Worm (Caenorhabditis elegans) whole organism, L1 larva: ENCODE measurements around the gene F28G4.3.

Source experiments
- C16A3.4 ChIP-seq: fragments of 150-350 bp; optimal IDR thresholded peaks from 2 replicates; lab custom pipeline; 2014; ENCODE audit warnings: missing biosample characterization, missing genetic modification characterization
- aha-1 ChIP-seq: fragments of 150-350 bp; optimal IDR thresholded peaks from 2 replicates; lab custom pipeline; 2014; ENCODE audit warnings: missing biosample characterization, missing genetic modification characterization
- blmp-1 ChIP-seq: fragments of 150-350 bp; optimal IDR thresholded peaks from 2 replicates; lab custom pipeline; 2014; ENCODE audit warnings: missing biosample characterization, missing genetic modification characterization
- ceh-82 ChIP-seq, 3 experiments: fragments of 150-350 bp in 1 of 3; sonication (generic microtip) in 2 of 3; optimal IDR thresholded peaks; 2 replicates each; lab custom pipeline; 2014 to 2017; ENCODE audit warnings: missing biosample characterization in 3 of 3, missing genetic modification characterization in 3 of 3
- ceh-88 ChIP-seq: fragments of 200-800 bp; sonication (Bioruptor generic); IDR thresholded peaks from 2 replicates; pipeline ENCODE4 v1.3.6; 2022; ENCODE audit warnings: missing genetic modification characterization, missing compliant biosample characterization
- ceh-90 ChIP-seq: sonication (generic microtip); optimal IDR thresholded peaks from 2 replicates; lab custom pipeline; 2016; ENCODE audit warnings: missing genetic modification characterization, missing compliant biosample characterization
- efl-1 ChIP-seq, 4 experiments: fragments of 150-350 bp; optimal IDR thresholded peaks in 3 of 4; peaks in 1 of 4; 1 replicate in 1 of 4; 2 replicates in 3 of 4; lab custom pipeline; 2014; ENCODE audit warnings: missing biosample characterization in 2 of 4, missing genetic modification characterization in 2 of 4, missing genetic modification reagents in 2 of 4
- egl-13 ChIP-seq: sonication (generic microtip); optimal IDR thresholded peaks from 2 replicates; lab custom pipeline; 2016; ENCODE audit warnings: missing genotype, missing genetic modification reagents, missing genetic modification characterization, missing compliant biosample characterization
- elt-3 ChIP-seq, 6 experiments: fragments of 150-350 bp in 1 of 6; sonication (generic microtip); optimal IDR thresholded peaks; 2 replicates each; lab custom pipeline; 2017 to 2018; ENCODE audit warnings: missing biosample characterization in 6 of 6, missing genetic modification characterization in 6 of 6, inconsistent platforms in 1 of 6
- fkh-10 ChIP-seq: sonication (generic microtip); optimal IDR thresholded peaks from 2 replicates; lab custom pipeline; 2017; ENCODE audit warnings: missing biosample characterization, missing genetic modification reagents, missing genetic modification characterization
- fkh-8 ChIP-seq: sonication (generic microtip); optimal IDR thresholded peaks from 2 replicates; lab custom pipeline; 2016; ENCODE audit warnings: mild to moderate bottlenecking, missing genetic modification characterization, missing compliant biosample characterization
- hpl-2 ChIP-seq: fragments of 150-350 bp; optimal IDR thresholded peaks from 2 replicates; lab custom pipeline; 2014; ENCODE audit warnings: missing biosample characterization, missing genetic modification reagents, missing genetic modification characterization
- isw-1 ChIP-seq: fragments of 200-800 bp; sonication (Bioruptor generic); IDR thresholded peaks from 2 replicates; pipeline ENCODE4 v1.3.6; 2022; ENCODE audit warnings: missing genetic modification characterization, missing compliant biosample characterization
- lin-15B ChIP-seq: fragments of 150-350 bp; sonication (generic microtip); optimal IDR thresholded peaks from 3 replicates; lab custom pipeline; 2014; ENCODE audit warnings: missing biosample characterization, missing genetic modification characterization
- lin-35 ChIP-seq, 2 experiments: fragments of 150-350 bp; optimal IDR thresholded peaks; 2 replicates each; lab custom pipeline; 2014; ENCODE audit warnings: missing biosample characterization in 2 of 2, missing genetic modification characterization in 2 of 2, missing genetic modification reagents in 2 of 2
- mab-9 ChIP-seq: fragments of 200-800 bp; sonication (Bioruptor generic); IDR thresholded peaks from 2 replicates; pipeline ENCODE4 v1.3.6; 2022; ENCODE audit warnings: missing genetic modification reagents, missing genetic modification characterization, missing compliant biosample characterization
- mdl-1 ChIP-seq, 2 experiments: fragments of 150-350 bp; optimal IDR thresholded peaks; 2 replicates each; lab custom pipeline; 2014 to 2017; ENCODE audit warnings: missing biosample characterization in 2 of 2, missing genetic modification characterization in 2 of 2, inconsistent platforms in 1 of 2
- mef-2 ChIP-seq: fragments of 150-350 bp; optimal IDR thresholded peaks from 2 replicates; lab custom pipeline; 2014; ENCODE audit warnings: missing biosample characterization, missing genetic modification characterization
- nhr-12 ChIP-seq: sonication (generic microtip); optimal IDR thresholded peaks from 2 replicates; lab custom pipeline; 2017; ENCODE audit warnings: missing biosample characterization, missing genetic modification characterization
- nhr-20 ChIP-seq: sonication (generic microtip); optimal IDR thresholded peaks from 2 replicates; lab custom pipeline; 2016; ENCODE audit warnings: mild to moderate bottlenecking, missing genetic modification characterization, missing compliant biosample characterization
- nhr-71 ChIP-seq: sonication (generic microtip); optimal IDR thresholded peaks from 2 replicates; lab custom pipeline; 2016; ENCODE audit warnings: mild to moderate bottlenecking, missing genetic modification characterization, moderate library complexity, missing compliant biosample characterization
- nhr-77 ChIP-seq: fragments of 150-350 bp; optimal IDR thresholded peaks from 2 replicates; lab custom pipeline; 2014; ENCODE audit warnings: missing biosample characterization, missing genetic modification characterization
- nhr-85 ChIP-seq: sonication (generic microtip); peaks from one replicate; lab custom pipeline; 2016; ENCODE audit warnings: missing genetic modification characterization, inconsistent platforms, missing compliant biosample characterization
- pqm-1 ChIP-seq: sonication (generic microtip); optimal IDR thresholded peaks from 3 replicates; lab custom pipeline; 2017; ENCODE audit warnings: missing biosample characterization, missing genetic modification characterization
- rnt-1 ChIP-seq: sonication (generic microtip); optimal IDR thresholded peaks from 2 replicates; lab custom pipeline; 2016; ENCODE audit warnings: mild to moderate bottlenecking, missing genetic modification characterization, moderate library complexity, missing compliant biosample characterization
- skn-1 ChIP-seq: fragments of 150-350 bp; optimal IDR thresholded peaks from 2 replicates; lab custom pipeline; 2014; ENCODE audit warnings: missing biosample characterization, missing genetic modification characterization
- snpc-4 ChIP-seq: fragments of 150-350 bp; optimal IDR thresholded peaks from 2 replicates; lab custom pipeline; 2014; ENCODE audit warnings: missing biosample characterization, missing genetic modification characterization
- snu-23 ChIP-seq: sonication (generic microtip); optimal IDR thresholded peaks from 2 replicates; lab custom pipeline; 2016; ENCODE audit warnings: missing genetic modification characterization, missing compliant biosample characterization
- swsn-7 ChIP-seq: sonication (generic microtip); optimal IDR thresholded peaks from 2 replicates; lab custom pipeline; 2016; ENCODE audit warnings: missing genetic modification characterization, missing compliant biosample characterization
- unc-130 ChIP-seq: fragments of 150-350 bp; optimal IDR thresholded peaks from 2 replicates; lab custom pipeline; 2017; ENCODE audit warnings: missing biosample characterization, missing genetic modification characterization, inconsistent platforms
- unc-62 ChIP-seq: fragments of 150-350 bp; optimal IDR thresholded peaks from 2 replicates; lab custom pipeline; 2014; ENCODE audit warnings: missing biosample characterization, missing genetic modification reagents, missing genetic modification characterization
- vab-15 ChIP-seq: sonication (generic microtip); optimal IDR thresholded peaks from 2 replicates; lab custom pipeline; 2017; ENCODE audit warnings: missing genotype, mild to moderate bottlenecking, missing genetic modification characterization, missing compliant biosample characterization
- xbp-1 ChIP-seq: sonication (generic microtip); optimal IDR thresholded peaks from 2 replicates; lab custom pipeline; 2016; ENCODE audit warnings: missing genetic modification characterization, missing compliant biosample characterization
- ztf-4 ChIP-seq: fragments of 150-350 bp; optimal IDR thresholded peaks from 2 replicates; lab custom pipeline; 2014; ENCODE audit warnings: missing biosample characterization, missing genetic modification characterization

Gene F28G4.3

ce11 chrV:16322155-16322554 lies 34.6 kb upstream of the F28G4.3 start:
- no peak for TF ChIP-seq egl-13 (tag; lab: Kevin White, UChicago)

ce11 chrV:16317244-16317643 lies 29.7 kb upstream of the F28G4.3 start, which contains the start of gene srh-180:
Gene srh-180, plus strand, starts transcription at chrV:16317544.
- TF ChIP-seq nhr-85 (tag; lab: Kevin White, UChicago), result no peak
- TF ChIP-seq lin-35 (GFP tag; optimal IDR thresholded peaks at IDR 0.05; lab: Kevin White, UChicago), result no peak
- TF ChIP-seq pqm-1 (tag; lab: Kevin White, UChicago), result no peak
- TF ChIP-seq unc-130 (tag; lab: Kevin White, UChicago), result no peak
- TF ChIP-seq rnt-1, result no peak
- TF ChIP-seq unc-62 (GFP tag; lab: Kevin White, UChicago), result no peak
- no peak for TF ChIP-seq ceh-82 (tag; optimal IDR thresholded peaks at IDR 0.05; lab: Kevin White, UChicago)
- TF ChIP-seq snpc-4, result no peak
- TF ChIP-seq nhr-12 (tag; lab: Kevin White, UChicago), result no peak
- no peak for TF ChIP-seq ceh-88 (GFP tag; lab: Robert Waterston, UW)
- no peak for TF ChIP-seq elt-3 (tag; optimal IDR thresholded peaks at IDR 0.05; lab: Kevin White, UChicago)
- no peak for TF ChIP-seq xbp-1 (tag; lab: Kevin White, UChicago)
- TF ChIP-seq ztf-4 (tag; lab: Kevin White, UChicago), result no peak
- TF ChIP-seq blmp-1, result no peak
- TF ChIP-seq hpl-2 (GFP tag; lab: Kevin White, UChicago), result no peak
- TF ChIP-seq C16A3.4 (tag; lab: Kevin White, UChicago), result no peak
- TF ChIP-seq nhr-20 (tag; lab: Kevin White, UChicago), result no peak
- no peak for TF ChIP-seq swsn-7 (tag; lab: Kevin White, UChicago)
- no peak for TF ChIP-seq ceh-90 (tag; lab: Kevin White, UChicago)

DNA sequence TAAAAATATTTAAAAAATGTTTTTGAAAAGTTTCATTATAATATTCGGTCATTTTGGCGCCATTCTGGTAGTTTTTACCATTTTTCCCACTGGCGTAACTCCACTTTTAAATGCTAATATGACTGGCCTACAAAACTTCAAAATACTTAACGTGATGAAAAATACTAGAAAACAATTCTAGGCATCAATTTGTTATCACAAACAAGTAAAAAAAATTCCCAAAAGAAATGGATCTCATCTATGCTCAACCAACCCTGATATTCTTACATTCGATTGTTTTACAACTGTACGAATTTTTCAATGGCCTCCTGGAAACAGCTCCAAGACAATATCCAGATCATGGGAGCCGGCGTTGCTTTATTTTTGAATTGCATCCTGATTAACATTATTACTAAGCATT lies 27.5 kb upstream of the F28G4.3 start, which contains the start of gene str-214:
Gene str-214 (plus strand): TSS at position 301 of the 400 bp plus-strand sequence.
- TF ChIP-seq fkh-10 (GFP tag; lab: Kevin White, UChicago), result no peak

DNA sequence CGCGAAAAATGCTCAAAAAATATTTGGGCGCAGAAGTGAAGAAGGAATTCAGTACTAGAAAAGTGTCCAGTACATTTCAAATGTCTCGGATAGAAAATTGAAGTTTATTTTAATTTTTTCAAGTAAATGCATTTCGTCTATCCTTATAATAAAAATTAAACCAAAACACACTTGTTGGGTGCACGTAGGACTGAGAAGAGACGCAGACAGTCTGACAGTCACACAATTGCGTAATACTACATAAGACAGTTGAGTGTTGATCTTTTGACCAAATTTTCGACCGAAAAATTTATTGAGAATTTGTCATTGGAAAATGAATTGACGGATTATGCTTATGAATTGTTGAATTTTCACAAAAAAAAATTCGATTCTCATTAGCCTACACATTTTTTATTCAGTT lies 22.0 kb upstream of the F28G4.3 start, which contains the start of gene oac-7:
Gene oac-7 (plus strand): TSS at position 283 of the 400 bp plus-strand sequence.
- TF ChIP-seq mef-2 (tag; lab: Kevin White, UChicago), result no peak
- TF ChIP-seq snu-23 (GFP tag; lab: Kevin White, UChicago), result no peak
- TF ChIP-seq fkh-8 (tag; lab: Kevin White, UChicago), result no peak
- TF ChIP-seq efl-1 (optimal IDR thresholded peaks at IDR 0.05; lab: Kevin White, UChicago), result peak in 1 of 2 experiments; percentile 13
- TF ChIP-seq efl-1 (GFP tag; optimal IDR thresholded peaks at IDR 0.05 in 1 of 2; lab: Kevin White, UChicago), result no peak
- TF ChIP-seq blmp-1, result peak; percentile 4
- TF ChIP-seq snpc-4, result no peak
- TF ChIP-seq ceh-90 (tag; lab: Kevin White, UChicago), result no peak
- TF ChIP-seq skn-1 (tag; lab: Kevin White, UChicago), result peak; percentile 5
- TF ChIP-seq nhr-85 (tag; lab: Kevin White, UChicago), result peak; percentile 45
- TF ChIP-seq nhr-71 (tag; lab: Kevin White, UChicago), result peak; percentile 66
- no peak for TF ChIP-seq nhr-77 (tag; lab: Kevin White, UChicago)

- TF ChIP-seq snu-23 (GFP tag; lab: Kevin White, UChicago) (no peak), isw-1 (no peak), nhr-85 (tag; lab: Kevin White, UChicago) (no peak), lin-15B (tag; lab: Kevin White, UChicago) (no peak), vab-15 (tag; lab: Kevin White, UChicago) (no peak), swsn-7 (tag; lab: Kevin White, UChicago) (no peak), aha-1 (tag; lab: Kevin White, UChicago) (no peak), mab-9 (GFP tag; lab: Robert Waterston, UW) (no peak), mdl-1 (tag; optimal IDR thresholded peaks at IDR 0.05; lab: Kevin White, UChicago) (no peak), mef-2 (tag; lab: Kevin White, UChicago) (no peak)
Observed at ce11 chrV:16308343-16308742, 20.8 kb upstream of the F28G4.3 start.
